Worm (Caenorhabditis elegans): ENCODE data around the gene Y38F1A.1.

DNA sequence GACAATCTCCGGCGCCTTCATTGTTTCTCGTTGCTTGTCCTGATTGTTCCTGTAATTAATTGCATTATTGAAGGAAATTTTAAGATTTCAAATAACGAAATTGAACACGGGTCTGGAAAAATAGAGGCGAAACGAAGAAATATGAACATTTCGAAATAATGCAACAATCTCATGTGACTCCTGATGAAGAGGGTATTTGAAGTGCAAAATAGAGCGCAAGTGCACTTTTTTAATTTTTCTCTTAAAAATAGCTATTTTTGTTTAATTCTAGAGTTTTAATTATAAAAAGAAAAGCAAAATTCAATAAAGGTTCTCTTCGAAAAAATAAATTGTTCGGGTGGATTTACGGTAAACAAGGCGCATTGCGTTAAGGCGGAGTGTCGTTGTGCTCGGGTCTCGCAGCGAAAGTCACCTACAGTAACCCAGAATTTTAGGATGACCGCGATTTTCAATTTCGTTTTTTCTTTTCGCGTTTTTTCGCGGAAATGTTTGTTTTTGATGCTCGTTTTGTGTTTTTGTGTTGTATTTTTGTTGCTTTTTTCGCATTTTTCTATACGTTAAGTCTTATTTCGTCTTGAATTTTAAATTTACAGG lies 35.5 kb downstream of the Y38F1A.1 start, which contains the start of the genes F58G1.2 and wago-4:
- TF ChIP-seq cog-1 (tag; optimal IDR thresholded peaks at IDR 0.05) (no peak), klf-2 (GFP tag; conservative IDR thresholded peaks at IDR 0.05) (no peak), ztf-23 (GFP tag; IDR thresholded peaks at IDR 0.05) (no peak), ref-1 (GFP tag; conservative IDR thresholded peaks at IDR 0.05) (no peak)

Measured in whole organism, midembryonic.